Worm (Caenorhabditis elegans) whole organism, L1 larva: ENCODE measurements around the gene F49E10.2.

Experiments used
- C04F5.9 ChIP-seq: sonication (generic microtip); optimal IDR thresholded peaks from 2 replicates; lab custom pipeline; 2016; ENCODE audit warnings: missing genetic modification characterization, missing compliant biosample characterization
- F16B12.6 ChIP-seq: fragments of 150-350 bp; optimal IDR thresholded peaks from 2 replicates; lab custom pipeline; 2014; ENCODE audit warnings: missing biosample characterization, missing genetic modification characterization
- Y116A8C.19 ChIP-seq: sonication (generic microtip); optimal IDR thresholded peaks from 2 replicates; lab custom pipeline; 2016; ENCODE audit warnings: missing compliant biosample characterization, missing genetic modification characterization, borderline replicate concordance
- aha-1 ChIP-seq: fragments of 150-350 bp; optimal IDR thresholded peaks from 2 replicates; lab custom pipeline; 2014; ENCODE audit warnings: missing biosample characterization, missing genetic modification characterization
- alr-1 ChIP-seq: fragments of 200-800 bp; sonication (Bioruptor generic); optimal IDR thresholded peaks from 2 replicates; lab custom pipeline; 2018; ENCODE audit warnings: borderline replicate concordance, mild to moderate bottlenecking, missing genetic modification characterization, missing compliant biosample characterization
- blmp-1 ChIP-seq: fragments of 150-350 bp; optimal IDR thresholded peaks from 2 replicates; lab custom pipeline; 2014; ENCODE audit warnings: missing biosample characterization, missing genetic modification characterization
- ceh-8 ChIP-seq: fragments of 200-800 bp; sonication (Bioruptor generic); optimal IDR thresholded peaks from 2 replicates; lab custom pipeline; 2018; ENCODE audit warnings: mild to moderate bottlenecking, missing genetic modification characterization, moderate library complexity, missing compliant biosample characterization
- ceh-88 ChIP-seq: fragments of 200-800 bp; sonication (Bioruptor generic); IDR thresholded peaks from 2 replicates; pipeline ENCODE4 v1.3.6; 2022; ENCODE audit warnings: missing genetic modification characterization, missing compliant biosample characterization
- ces-1 ChIP-seq: fragments of 150-350 bp; optimal IDR thresholded peaks from 2 replicates; lab custom pipeline; 2014; ENCODE audit warnings: missing biosample characterization, missing genetic modification reagents, missing genetic modification characterization
- dsc-1 ChIP-seq: sonication (generic microtip); optimal IDR thresholded peaks from 2 replicates; lab custom pipeline; 2016; ENCODE audit warnings: mild to moderate bottlenecking, missing genetic modification characterization, missing compliant biosample characterization
- efl-1 ChIP-seq, 4 experiments: fragments of 150-350 bp; optimal IDR thresholded peaks in 3 of 4; peaks in 1 of 4; 1 replicate in 1 of 4; 2 replicates in 3 of 4; lab custom pipeline; 2014; ENCODE audit warnings: missing biosample characterization in 2 of 4, missing genetic modification characterization in 2 of 4, missing genetic modification reagents in 2 of 4
- efl-3 ChIP-seq: fragments of 200-800 bp; sonication (Bioruptor generic); optimal IDR thresholded peaks from 2 replicates; lab custom pipeline; 2018; ENCODE audit warnings: mild to moderate bottlenecking, missing genetic modification characterization, missing compliant biosample characterization
- egl-27 ChIP-seq, 2 experiments: fragments of 150-350 bp in 1 of 2; sonication (generic microtip); optimal IDR thresholded peaks; 3 replicates each; lab custom pipeline; 2017 to 2018; ENCODE audit warnings: missing biosample characterization in 2 of 2, missing genetic modification characterization in 2 of 2, missing genetic modification reagents in 2 of 2
- elt-2 ChIP-seq: sonication (generic microtip); optimal IDR thresholded peaks from 2 replicates; lab custom pipeline; 2016; ENCODE audit warnings: missing genetic modification characterization, mild to moderate bottlenecking, inconsistent platforms, missing compliant biosample characterization, missing genetic modification reagents
- elt-3 ChIP-seq, 6 experiments: fragments of 150-350 bp in 1 of 6; sonication (generic microtip); optimal IDR thresholded peaks; 2 replicates each; lab custom pipeline; 2017 to 2018; ENCODE audit warnings: missing biosample characterization in 6 of 6, missing genetic modification characterization in 6 of 6, inconsistent platforms in 1 of 6
- ets-5 ChIP-seq: fragments of 200-800 bp; sonication (Bioruptor generic); IDR thresholded peaks from 2 replicates; pipeline ENCODE4 v1.3.6; 2022; ENCODE audit warnings: missing genetic modification characterization, missing compliant biosample characterization
- fkh-10 ChIP-seq: sonication (generic microtip); optimal IDR thresholded peaks from 2 replicates; lab custom pipeline; 2017; ENCODE audit warnings: missing biosample characterization, missing genetic modification reagents, missing genetic modification characterization
- fkh-4 ChIP-seq: sonication (generic microtip); optimal IDR thresholded peaks from 2 replicates; lab custom pipeline; 2016; ENCODE audit warnings: missing compliant biosample characterization, missing genetic modification characterization, borderline replicate concordance
- grh-1 ChIP-seq: fragments of 200-800 bp; sonication (Bioruptor generic); IDR thresholded peaks from 2 replicates; pipeline ENCODE4 v1.3.6; 2022; ENCODE audit warnings: missing genetic modification reagents, missing genetic modification characterization, missing compliant biosample characterization
- hlh-4 ChIP-seq: sonication (generic microtip); optimal IDR thresholded peaks from 2 replicates; lab custom pipeline; 2016; ENCODE audit warnings: mild to moderate bottlenecking, missing genetic modification characterization, missing compliant biosample characterization
- irx-1 ChIP-seq: sonication (generic microtip); optimal IDR thresholded peaks from 2 replicates; lab custom pipeline; 2016; ENCODE audit warnings: missing genetic modification characterization, missing compliant biosample characterization
- lin-13 ChIP-seq: fragments of 150-350 bp; optimal IDR thresholded peaks from 2 replicates; lab custom pipeline; 2014; ENCODE audit warnings: missing biosample characterization, missing genetic modification reagents, missing genetic modification characterization
- lin-14 ChIP-seq: fragments of 200-800 bp; sonication (Bioruptor generic); optimal IDR thresholded peaks from 2 replicates; lab custom pipeline; 2018; ENCODE audit warnings: mild to moderate bottlenecking, missing genetic modification characterization, moderate library complexity, missing compliant biosample characterization
- lin-39 ChIP-seq: fragments of 150-350 bp; optimal IDR thresholded peaks from 2 replicates; lab custom pipeline; 2014; ENCODE audit warnings: missing biosample characterization, missing genetic modification reagents, missing genetic modification characterization
- lir-3 ChIP-seq: sonication (generic microtip); optimal IDR thresholded peaks from 2 replicates; lab custom pipeline; 2016; ENCODE audit warnings: mild to moderate bottlenecking, missing genetic modification characterization, moderate library complexity, missing compliant biosample characterization; ENCODE audit not compliant: poor library complexity
- lsy-2 ChIP-seq, 2 experiments: fragments of 150-350 bp; optimal IDR thresholded peaks; 2 replicates each; lab custom pipeline; 2014; ENCODE audit warnings: missing biosample characterization in 2 of 2, missing genetic modification characterization in 2 of 2
- mef-2 ChIP-seq: fragments of 150-350 bp; optimal IDR thresholded peaks from 2 replicates; lab custom pipeline; 2014; ENCODE audit warnings: missing biosample characterization, missing genetic modification characterization
- nhr-11 ChIP-seq: fragments of 150-350 bp; optimal IDR thresholded peaks from 2 replicates; lab custom pipeline; 2014; ENCODE audit warnings: missing biosample characterization, missing genetic modification characterization
- nhr-19 ChIP-seq: fragments of 200-800 bp; sonication (Bioruptor generic); conservative IDR thresholded peaks from 2 replicates; pipeline ENCODE4 v1.3.6; 2022; ENCODE audit warnings: missing genetic modification characterization, missing compliant biosample characterization
- nhr-237 ChIP-seq: fragments of 150-350 bp; optimal IDR thresholded peaks from 2 replicates; lab custom pipeline; 2014; ENCODE audit warnings: missing biosample characterization, missing genetic modification characterization
- nhr-47 ChIP-seq: sonication (generic microtip); optimal IDR thresholded peaks from 2 replicates; lab custom pipeline; 2016; ENCODE audit warnings: mild to moderate bottlenecking, missing genetic modification characterization, moderate library complexity, missing compliant biosample characterization
- nhr-71 ChIP-seq: sonication (generic microtip); optimal IDR thresholded peaks from 2 replicates; lab custom pipeline; 2016; ENCODE audit warnings: mild to moderate bottlenecking, missing genetic modification characterization, moderate library complexity, missing compliant biosample characterization
- nhr-76 ChIP-seq: sonication (generic microtip); optimal IDR thresholded peaks from 2 replicates; lab custom pipeline; 2017; ENCODE audit warnings: missing biosample characterization, missing genetic modification characterization
- nhr-77 ChIP-seq: fragments of 150-350 bp; optimal IDR thresholded peaks from 2 replicates; lab custom pipeline; 2014; ENCODE audit warnings: missing biosample characterization, missing genetic modification characterization
- nhr-85 ChIP-seq: sonication (generic microtip); peaks from one replicate; lab custom pipeline; 2016; ENCODE audit warnings: missing genetic modification characterization, inconsistent platforms, missing compliant biosample characterization
- nhr-90 ChIP-seq: sonication (generic microtip); optimal IDR thresholded peaks from 2 replicates; lab custom pipeline; 2016; ENCODE audit warnings: mild to moderate bottlenecking, missing genetic modification characterization, missing compliant biosample characterization; ENCODE audit not compliant: poor library complexity
- pag-3 ChIP-seq: sonication (generic microtip); optimal IDR thresholded peaks from 2 replicates; lab custom pipeline; 2017; ENCODE audit warnings: missing genetic modification characterization, mild to moderate bottlenecking, missing compliant biosample characterization, antibody characterized with exemption, borderline replicate concordance; ENCODE audit not compliant: insufficient read depth
- pax-3 ChIP-seq: fragments of 200-800 bp; sonication (Bioruptor generic); optimal IDR thresholded peaks from 2 replicates; lab custom pipeline; 2018; ENCODE audit warnings: mild to moderate bottlenecking, missing genetic modification characterization, moderate library complexity, missing compliant biosample characterization
- pqm-1 ChIP-seq: sonication (generic microtip); optimal IDR thresholded peaks from 3 replicates; lab custom pipeline; 2017; ENCODE audit warnings: missing biosample characterization, missing genetic modification characterization
- rnt-1 ChIP-seq: sonication (generic microtip); optimal IDR thresholded peaks from 2 replicates; lab custom pipeline; 2016; ENCODE audit warnings: mild to moderate bottlenecking, missing genetic modification characterization, moderate library complexity, missing compliant biosample characterization
- snu-23 ChIP-seq: sonication (generic microtip); optimal IDR thresholded peaks from 2 replicates; lab custom pipeline; 2016; ENCODE audit warnings: missing genetic modification characterization, missing compliant biosample characterization
- sup-37 ChIP-seq: fragments of 200-800 bp; sonication (Bioruptor generic); optimal IDR thresholded peaks from 2 replicates; lab custom pipeline; 2018; ENCODE audit warnings: mild to moderate bottlenecking, missing genetic modification characterization, missing compliant biosample characterization
- tbx-2 ChIP-seq: sonication (generic microtip); optimal IDR thresholded peaks from 2 replicates; lab custom pipeline; 2016; ENCODE audit warnings: missing genetic modification characterization, missing compliant biosample characterization
- tlp-1 ChIP-seq: fragments of 150-350 bp; optimal IDR thresholded peaks from 2 replicates; lab custom pipeline; 2014; ENCODE audit warnings: missing biosample characterization, missing genetic modification characterization
- unc-130 ChIP-seq: fragments of 150-350 bp; optimal IDR thresholded peaks from 2 replicates; lab custom pipeline; 2017; ENCODE audit warnings: missing biosample characterization, missing genetic modification characterization, inconsistent platforms
- unc-30 ChIP-seq: sonication (generic microtip); optimal IDR thresholded peaks from 2 replicates; lab custom pipeline; 2017; ENCODE audit warnings: missing biosample characterization, missing genetic modification characterization
- unc-86 ChIP-seq: sonication (generic microtip); optimal IDR thresholded peaks from 2 replicates; lab custom pipeline; 2016; ENCODE audit warnings: missing genetic modification characterization, missing compliant biosample characterization
- unc-98 ChIP-seq: fragments of 200-800 bp; sonication (Bioruptor generic); IDR thresholded peaks from 2 replicates; pipeline ENCODE4 v1.3.6; 2022; ENCODE audit warnings: missing genetic modification characterization, missing compliant biosample characterization
- xbp-1 ChIP-seq: sonication (generic microtip); optimal IDR thresholded peaks from 2 replicates; lab custom pipeline; 2016; ENCODE audit warnings: missing genetic modification characterization, missing compliant biosample characterization
- zip-4 ChIP-seq: fragments of 200-800 bp; sonication (Bioruptor generic); optimal IDR thresholded peaks from 2 replicates; lab custom pipeline; 2018; ENCODE audit warnings: mild to moderate bottlenecking, missing genetic modification characterization, moderate library complexity, missing compliant biosample characterization
- ztf-4 ChIP-seq: fragments of 150-350 bp; optimal IDR thresholded peaks from 2 replicates; lab custom pipeline; 2014; ENCODE audit warnings: missing biosample characterization, missing genetic modification characterization

The F49E10.2 gene

ce11 chrX:5848703-5849102, 41.5 kb upstream of the F49E10.2 start, which contains the start of gene atat-2:
atat-2 (plus strand) TSS chrX:5849100.
- TF ChIP-seq sup-37 (no peak), Y116A8C.19 (tag; lab: Kevin White, UChicago) (no peak), nhr-90 (tag; lab: Kevin White, UChicago) (no peak), unc-86 (no peak), ceh-8 (no peak), snu-23 (GFP tag; lab: Kevin White, UChicago) (peak; percentile 37), elt-3 (tag; optimal IDR thresholded peaks at IDR 0.05; lab: Kevin White, UChicago) (peak in 1 of 6 experiments; percentile 24), lsy-2 (tag; optimal IDR thresholded peaks at IDR 0.05; lab: Kevin White, UChicago) (no peak), unc-130 (tag; lab: Kevin White, UChicago) (no peak), blmp-1 (tag; lab: Kevin White, UChicago) (peak; percentile 70), nhr-47 (no peak), lin-13 (GFP tag; lab: Kevin White, UChicago) (no peak), F16B12.6 (tag; lab: Kevin White, UChicago) (no peak), nhr-237 (tag; lab: Kevin White, UChicago) (no peak), ztf-4 (tag; lab: Kevin White, UChicago) (no peak), pqm-1 (tag; lab: Kevin White, UChicago) (no peak), xbp-1 (tag; lab: Kevin White, UChicago) (no peak), lin-39 (tag; lab: Kevin White, UChicago) (no peak), fkh-10 (GFP tag; lab: Kevin White, UChicago) (no peak), nhr-19 (GFP tag; lab: Robert Waterston, UW) (no peak), unc-98 (no peak), pax-3 (no peak), nhr-11 (tag; lab: Kevin White, UChicago) (no peak), zip-4 (GFP tag; lab: Kevin White, UChicago) (no peak), efl-3 (GFP tag; lab: Kevin White, UChicago) (no peak), irx-1 (tag; lab: Kevin White, UChicago) (no peak), lin-14 (peak; percentile 60), efl-1 (optimal IDR thresholded peaks at IDR 0.05; lab: Kevin White, UChicago) (no peak), efl-1 (GFP tag; optimal IDR thresholded peaks at IDR 0.05 in 1 of 2; lab: Kevin White, UChicago) (peak in 1 of 2 experiments; percentile 36), ces-1 (GFP tag; lab: Kevin White, UChicago) (no peak), nhr-76 (tag; lab: Kevin White, UChicago) (no peak), elt-2 (no peak), nhr-77 (tag; lab: Kevin White, UChicago) (no peak), egl-27 (tag; optimal IDR thresholded peaks at IDR 0.05; lab: Kevin White, UChicago) (no peak), ets-5 (no peak)

ce11 chrX:5850472-5850871, 39.7 kb upstream of the F49E10.2 start:
- no peak for TF ChIP-seq ceh-88 (GFP tag; lab: Robert Waterston, UW)
- TF ChIP-seq rnt-1 (tag; lab: Kevin White, UChicago) = peak; percentile 23
- no peak for TF ChIP-seq pag-3 (tag; lab: Kevin White, UChicago)
- TF ChIP-seq unc-86 = no peak
- peak; percentile 24 for TF ChIP-seq nhr-47
- TF ChIP-seq grh-1 (GFP tag; lab: Robert Waterston, UW) = no peak
- TF ChIP-seq fkh-4 (tag; lab: Kevin White, UChicago) = no peak
- no peak for TF ChIP-seq mef-2 (tag; lab: Kevin White, UChicago)
- no peak for TF ChIP-seq lir-3 (tag; lab: Kevin White, UChicago)
- peak; percentile 26; the same call in 1 of the 2 replicates for TF ChIP-seq nhr-19 (GFP tag; lab: Robert Waterston, UW)
- no peak for TF ChIP-seq nhr-77 (tag; lab: Kevin White, UChicago)
- TF ChIP-seq Y116A8C.19 (tag; lab: Kevin White, UChicago) = no peak
- TF ChIP-seq unc-30 = no peak
- no peak for TF ChIP-seq lin-14
- peak; percentile 43 for TF ChIP-seq nhr-71 (tag; lab: Kevin White, UChicago)
- TF ChIP-seq tlp-1 (tag; lab: Kevin White, UChicago) = no peak
- TF ChIP-seq aha-1 = no peak
- TF ChIP-seq irx-1 (tag; lab: Kevin White, UChicago) = no peak
- TF ChIP-seq ceh-8 = no peak
- TF ChIP-seq tbx-2 (tag; lab: Kevin White, UChicago) = no peak
- no peak for TF ChIP-seq hlh-4 (tag; lab: Kevin White, UChicago)
- TF ChIP-seq elt-2 = no peak
- TF ChIP-seq nhr-85 = peak; percentile 4
- no peak for TF ChIP-seq alr-1 (tag; lab: Kevin White, UChicago)
- no peak for TF ChIP-seq nhr-11 (tag; lab: Kevin White, UChicago)
- no peak for TF ChIP-seq dsc-1 (tag; lab: Kevin White, UChicago)
- TF ChIP-seq C04F5.9 (tag; lab: Kevin White, UChicago) = no peak
